Worm (Caenorhabditis elegans): ENCODE results near the gene ymel-1.

ce11 chrIII:10398919-10399318 lies 17.0 kb upstream of the ymel-1 start:
- TF ChIP-seq dao-5 (tag; optimal IDR thresholded peaks at IDR 0.05) (no peak), him-1 (tag; optimal IDR thresholded peaks at IDR 0.05) (peak; percentile 22)
